Worm (Caenorhabditis elegans) whole organism, L1 larva: ENCODE measurements around the gene pnn-1.

Experiments used
- ama-1 ChIP-seq: fragments of 150-350 bp; optimal IDR thresholded peaks from 2 replicates; lab custom pipeline; 2014
- ceh-82 ChIP-seq, 3 experiments: fragments of 150-350 bp in 1 of 3; sonication (generic microtip) in 2 of 3; optimal IDR thresholded peaks; 2 replicates each; lab custom pipeline; 2014 to 2017; ENCODE audit warnings: missing biosample characterization in 3 of 3, missing genetic modification characterization in 3 of 3
- jun-1 ChIP-seq: fragments of 150-350 bp; optimal IDR thresholded peaks from 2 replicates; lab custom pipeline; 2014; ENCODE audit warnings: missing biosample characterization, missing genetic modification reagents, missing genetic modification characterization
- lin-13 ChIP-seq: fragments of 150-350 bp; optimal IDR thresholded peaks from 2 replicates; lab custom pipeline; 2014; ENCODE audit warnings: missing biosample characterization, missing genetic modification reagents, missing genetic modification characterization
- lin-15B ChIP-seq: fragments of 150-350 bp; sonication (generic microtip); optimal IDR thresholded peaks from 3 replicates; lab custom pipeline; 2014; ENCODE audit warnings: missing biosample characterization, missing genetic modification characterization
- lsy-2 ChIP-seq, 2 experiments: fragments of 150-350 bp; optimal IDR thresholded peaks; 2 replicates each; lab custom pipeline; 2014; ENCODE audit warnings: missing biosample characterization in 2 of 2, missing genetic modification characterization in 2 of 2
- mep-1 ChIP-seq: fragments of 150-350 bp; optimal IDR thresholded peaks from 2 replicates; lab custom pipeline; 2014; ENCODE audit warnings: missing biosample characterization, missing genetic modification characterization
- nhr-76 ChIP-seq: sonication (generic microtip); optimal IDR thresholded peaks from 2 replicates; lab custom pipeline; 2017; ENCODE audit warnings: missing biosample characterization, missing genetic modification characterization
- pqm-1 ChIP-seq: sonication (generic microtip); optimal IDR thresholded peaks from 3 replicates; lab custom pipeline; 2017; ENCODE audit warnings: missing biosample characterization, missing genetic modification characterization
- snpc-4 ChIP-seq: fragments of 150-350 bp; optimal IDR thresholded peaks from 2 replicates; lab custom pipeline; 2014; ENCODE audit warnings: missing biosample characterization, missing genetic modification characterization
- sptf-1 ChIP-seq: fragments of 150-350 bp; optimal IDR thresholded peaks from 2 replicates; lab custom pipeline; 2014; ENCODE audit warnings: missing biosample characterization, missing genetic modification characterization
- tbx-2 ChIP-seq: sonication (generic microtip); optimal IDR thresholded peaks from 2 replicates; lab custom pipeline; 2016; ENCODE audit warnings: missing genetic modification characterization, missing compliant biosample characterization

ce11 chrV:13021540-13021939 is 50.6 kb downstream of the pnn-1 start:
- TF ChIP-seq snpc-4 (tag; lab: Kevin White, UChicago) (no peak), jun-1 (no peak), sptf-1 (tag; lab: Kevin White, UChicago) (no peak), mep-1 (no peak), lin-13 (GFP tag; lab: Kevin White, UChicago) (no peak), lsy-2 (tag; optimal IDR thresholded peaks at IDR 0.05; lab: Kevin White, UChicago) (no peak), lin-15B (tag; lab: Kevin White, UChicago) (no peak), nhr-76 (tag; lab: Kevin White, UChicago) (no peak), tbx-2 (tag; lab: Kevin White, UChicago) (peak; percentile 6), ceh-82 (tag; optimal IDR thresholded peaks at IDR 0.05; lab: Kevin White, UChicago) (no peak), ama-1 (lab: Kevin White, UChicago) (no peak), pqm-1 (tag; lab: Kevin White, UChicago) (no peak)
